Worm (Caenorhabditis elegans): ENCODE data around the gene rcq-5.

- TF ChIP-seq pha-4 (tag; optimal IDR thresholded peaks at IDR 0.05) (no peak), hsf-1 (GFP tag; IDR thresholded peaks at IDR 0.05) (no peak), C06A6.2 (GFP tag; conservative IDR thresholded peaks at IDR 0.05) (no peak), snpc-3.4 (tag; optimal IDR thresholded peaks at IDR 0.05) (no peak), snpc-4 (GFP tag; optimal IDR thresholded peaks at IDR 0.05) (no peak), snpc-4 (tag; optimal IDR thresholded peaks at IDR 0.05) (no peak), K11D2.4 (GFP tag; IDR thresholded peaks at IDR 0.05) (no peak), bed-1 (GFP tag; IDR thresholded peaks at IDR 0.05) (no peak), nfya-1 (tag; optimal IDR thresholded peaks at IDR 0.05; ENCODE audit: borderline replicate concordance, insufficient read depth) (no peak)
Measured at ce11 chrIII:4058643-4059042, 867 bp upstream of the rcq-5 start, which contains the start of gene his-69.
